Fruit fly (Drosophila melanogaster) whole organism, embryonic: Measurements from ENCODE around the gene CG31211.
A peak's percentile ranks its signal among the peaks of the same experiment; 100 is the strongest.

Experiments
- Aef1 ChIP-seq: fragments of 200-800 bp; sonication (Bioruptor generic); IDR thresholded peaks from 3 replicates; pipeline ENCODE4 v1.3.6; 2022; ENCODE audit warnings: missing biosample characterization, missing genetic modification characterization
- Bgb ChIP-seq: fragments of 200-800 bp; sonication (Bioruptor generic); IDR thresholded peaks from 2 replicates; pipeline ENCODE4 v1.3.6; 2022; ENCODE audit warnings: missing biosample characterization, missing genetic modification characterization; ENCODE audit not compliant: partially characterized antibody
- CG11696 ChIP-seq: fragments of 200-800 bp; sonication (Bioruptor generic); IDR thresholded peaks from 2 replicates; pipeline ENCODE4 v1.3.6; 2022; ENCODE audit warnings: missing biosample characterization, missing genetic modification characterization
- CG12071 ChIP-seq: fragments of 200-800 bp; sonication (Bioruptor generic); optimal IDR thresholded peaks from 3 replicates; lab custom pipeline; 2018; ENCODE audit warnings: missing biosample characterization, mild to moderate bottlenecking, missing genetic modification characterization
- CG14441 ChIP-seq: fragments of 200-800 bp; sonication (Bioruptor generic); IDR thresholded peaks from 2 replicates; pipeline ENCODE4 v1.3.6; 2022; ENCODE audit warnings: missing biosample characterization, missing genetic modification characterization
- CG14860 ChIP-seq: fragments of 200-800 bp; sonication (Bioruptor generic); IDR thresholded peaks from 3 replicates; pipeline ENCODE4 v1.3.6; 2022; ENCODE audit warnings: missing biosample characterization, missing genetic modification characterization; ENCODE audit not compliant: partially characterized antibody
- CG15601 ChIP-seq: fragments of 200-800 bp; sonication (Bioruptor generic); optimal IDR thresholded peaks from 3 replicates; lab custom pipeline; 2019; ENCODE audit warnings: missing biosample characterization, mild to moderate bottlenecking, missing genetic modification characterization, moderate library complexity
- CG18764 ChIP-seq: fragments of 200-800 bp; sonication (Bioruptor generic); optimal IDR thresholded peaks from 3 replicates; lab custom pipeline; 2016; ENCODE audit warnings: missing biosample characterization, missing genetic modification characterization
- CG30431 ChIP-seq: fragments of 200-800 bp; sonication (Bioruptor generic); optimal IDR thresholded peaks from 2 replicates; lab custom pipeline; 2017; ENCODE audit warnings: missing biosample characterization, missing genetic modification characterization
- CG34224 ChIP-seq: fragments of 200-800 bp; sonication (Bioruptor generic); IDR thresholded peaks from 3 replicates; pipeline ENCODE4 v1.3.6; 2022; ENCODE audit warnings: missing biosample characterization, missing genetic modification characterization; ENCODE audit not compliant: partially characterized antibody
- CG4328 ChIP-seq: fragments of 200-800 bp; sonication (Bioruptor generic); optimal IDR thresholded peaks from 3 replicates; lab custom pipeline; 2017; ENCODE audit warnings: missing biosample characterization, missing genetic modification reagents, missing genetic modification characterization
- CG4730 ChIP-seq: fragments of 200-800 bp; sonication (Bioruptor generic); IDR thresholded peaks from 2 replicates; pipeline ENCODE4 v1.3.6; 2022; ENCODE audit warnings: missing biosample characterization, missing genetic modification characterization
- CG7271 ChIP-seq: fragments of 200-800 bp; sonication (Bioruptor generic); optimal IDR thresholded peaks from 2 replicates; lab custom pipeline; 2018; ENCODE audit warnings: missing biosample characterization, mild to moderate bottlenecking, missing genetic modification characterization, moderate library complexity
- CG7839 ChIP-seq: fragments of 200-800 bp; sonication (Bioruptor generic); optimal IDR thresholded peaks from 3 replicates; lab custom pipeline; 2018; ENCODE audit warnings: missing biosample characterization, mild to moderate bottlenecking, missing genetic modification characterization, moderate library complexity
- CG7987 ChIP-seq: fragments of 200-800 bp; sonication (Bioruptor generic); optimal IDR thresholded peaks from 2 replicates; lab custom pipeline; 2018; ENCODE audit warnings: missing biosample characterization, mild to moderate bottlenecking, missing genetic modification characterization, moderate library complexity
- CG9609 ChIP-seq: fragments of 200-800 bp; sonication (Bioruptor generic); optimal IDR thresholded peaks from 3 replicates; lab custom pipeline; 2016; ENCODE audit warnings: missing biosample characterization, missing genetic modification characterization
- D19B ChIP-seq: fragments of 200-800 bp; sonication (Bioruptor generic); optimal IDR thresholded peaks from 2 replicates; lab custom pipeline; 2017; ENCODE audit warnings: missing biosample characterization, mild to moderate bottlenecking, missing genetic modification characterization
- Dfd ChIP-seq, 2 experiments: fragments of >200 bp; optimal IDR thresholded peaks; 2 replicates each; lab custom pipeline; 2017; ENCODE audit warnings: missing biosample characterization in 2 of 2, missing genetic modification characterization in 2 of 2
- Fer1 ChIP-seq: fragments of 200-800 bp; sonication (Bioruptor generic); optimal IDR thresholded peaks from 2 replicates; lab custom pipeline; 2017; ENCODE audit warnings: missing biosample characterization, mild to moderate bottlenecking, missing genetic modification characterization
- HLH3B ChIP-seq: fragments of 200-800 bp; sonication (Bioruptor generic); IDR thresholded peaks from 2 replicates; pipeline ENCODE4 v1.3.6; 2022; ENCODE audit warnings: missing biosample characterization, missing genetic modification characterization
- Hr51 ChIP-seq, 2 experiments: fragments of 200-800 bp; sonication (Bioruptor generic); optimal IDR thresholded peaks; 2 replicates in 1 of 2; 3 replicates in 1 of 2; lab custom pipeline; 2016 to 2018; ENCODE audit warnings: missing biosample characterization in 2 of 2, missing genetic modification characterization in 2 of 2, mild to moderate bottlenecking in 1 of 2, moderate library complexity in 1 of 2
- Max ChIP-seq: fragments of 200-800 bp; sonication (Bioruptor generic); optimal IDR thresholded peaks from 2 replicates; lab custom pipeline; 2016; ENCODE audit warnings: missing biosample characterization, mild to moderate bottlenecking, missing genetic modification characterization
- Meics ChIP-seq: fragments of 200-800 bp; sonication (Bioruptor generic); optimal IDR thresholded peaks from 2 replicates; lab custom pipeline; 2017; ENCODE audit warnings: missing biosample characterization, mild to moderate bottlenecking, missing genetic modification characterization
- Myb ChIP-seq: fragments of 200-800 bp; sonication (Bioruptor generic); optimal IDR thresholded peaks from 2 replicates; lab custom pipeline; 2016; ENCODE audit warnings: missing biosample characterization, missing genetic modification characterization
- NFAT ChIP-seq: fragments of 200-800 bp; sonication (Bioruptor generic); IDR thresholded peaks from 2 replicates; pipeline ENCODE4 v1.3.6; 2022; ENCODE audit warnings: missing biosample characterization, missing genetic modification characterization
- ara ChIP-seq: fragments of 200-800 bp; sonication (Bioruptor generic); IDR thresholded peaks from 2 replicates; pipeline ENCODE4 v1.3.6; 2022; ENCODE audit warnings: missing biosample characterization, missing genetic modification characterization
- bab2 ChIP-seq: fragments of 200-800 bp; sonication (Bioruptor generic); optimal IDR thresholded peaks from 2 replicates; lab custom pipeline; 2016; ENCODE audit warnings: missing biosample characterization, missing genetic modification characterization
- dan ChIP-seq: fragments of 200-800 bp; sonication (Bioruptor generic); IDR thresholded peaks from 2 replicates; pipeline ENCODE4 v1.3.6; 2022; ENCODE audit warnings: missing biosample characterization, missing genetic modification characterization
- dimm ChIP-seq: fragments of 200-800 bp; sonication (Bioruptor generic); IDR thresholded peaks from 2 replicates; pipeline ENCODE4 v1.3.6; 2022; ENCODE audit warnings: missing biosample characterization, missing genetic modification characterization
- dpn ChIP-seq, 2 experiments: fragments of 200-800 bp; sonication (Bioruptor generic); optimal IDR thresholded peaks; 3 replicates each; lab custom pipeline; 2016; ENCODE audit warnings: missing biosample characterization in 2 of 2, missing genetic modification characterization in 2 of 2
- en ChIP-seq: fragments of 200-800 bp; sonication (Bioruptor generic); optimal IDR thresholded peaks from 2 replicates; lab custom pipeline; 2016; ENCODE audit warnings: missing biosample characterization, missing genetic modification characterization
- eve ChIP-seq, 2 experiments: fragments of >200 bp; optimal IDR thresholded peaks; 2 replicates each; lab custom pipeline; 2017; ENCODE audit warnings: missing biosample characterization in 2 of 2, missing genetic modification characterization in 2 of 2
- fd3F ChIP-seq: fragments of 200-800 bp; sonication (Bioruptor generic); optimal IDR thresholded peaks from 2 replicates; lab custom pipeline; 2018; ENCODE audit warnings: missing biosample characterization, mild to moderate bottlenecking, missing genetic modification characterization, moderate library complexity
- gce ChIP-seq: fragments of 200-800 bp; sonication (Bioruptor generic); IDR thresholded peaks from 3 replicates; pipeline ENCODE4 v1.3.6; 2022; ENCODE audit warnings: missing biosample characterization, missing genetic modification characterization
- grau ChIP-seq: fragments of 200-800 bp; optimal IDR thresholded peaks from 3 replicates; lab custom pipeline; 2019; ENCODE audit warnings: missing biosample characterization, mild to moderate bottlenecking, missing genetic modification characterization, moderate library complexity
- gt ChIP-seq: fragments of 200-800 bp; sonication (Bioruptor generic); IDR thresholded peaks from 2 replicates; pipeline ENCODE4 v1.3.6; 2022; ENCODE audit warnings: missing biosample characterization, missing genetic modification characterization
- her ChIP-seq: fragments of 200-800 bp; sonication (Bioruptor generic); optimal IDR thresholded peaks from 2 replicates; lab custom pipeline; 2016; ENCODE audit warnings: missing biosample characterization, missing genetic modification characterization
- hth ChIP-seq: fragments of >200 bp; optimal IDR thresholded peaks from 2 replicates; lab custom pipeline; 2017; ENCODE audit warnings: inconsistent platforms
- ken ChIP-seq: fragments of 200-800 bp; sonication (Bioruptor generic); IDR thresholded peaks from 3 replicates; pipeline ENCODE4 v1.3.6; 2022; ENCODE audit warnings: missing biosample characterization, missing genetic modification characterization
- klu ChIP-seq: fragments of 200-800 bp; sonication (Bioruptor generic); IDR thresholded peaks from 2 replicates; pipeline ENCODE4 v1.3.6; 2022; ENCODE audit warnings: missing biosample characterization, missing genetic modification characterization
- lbe ChIP-seq: fragments of 200-800 bp; sonication (Bioruptor generic); optimal IDR thresholded peaks from 2 replicates; lab custom pipeline; 2016; ENCODE audit warnings: missing biosample characterization, mild to moderate bottlenecking, missing genetic modification characterization
- lilli ChIP-seq: fragments of 200-800 bp; sonication (Bioruptor generic); optimal IDR thresholded peaks from 3 replicates; lab custom pipeline; 2016; ENCODE audit warnings: missing biosample characterization, missing genetic modification characterization
- lov ChIP-seq, 2 experiments: fragments of 200-800 bp in 1 of 2; fragments of >200 bp in 1 of 2; sonication (Bioruptor generic) in 1 of 2; IDR thresholded peaks in 1 of 2; optimal IDR thresholded peaks in 1 of 2; 2 replicates in 1 of 2; 3 replicates in 1 of 2; pipeline versions ENCODE4 v1.3.6 to Lab custom; 2017 to 2022; ENCODE audit warnings: missing biosample characterization in 1 of 2, missing genetic modification characterization in 1 of 2
- nmo ChIP-seq: fragments of 200-800 bp; sonication (Bioruptor generic); optimal IDR thresholded peaks from 2 replicates; lab custom pipeline; 2018; ENCODE audit warnings: missing biosample characterization, mild to moderate bottlenecking, missing genetic modification characterization, moderate library complexity
- run ChIP-seq: fragments of 200-800 bp; sonication (Bioruptor generic); optimal IDR thresholded peaks from 3 replicates; lab custom pipeline; 2018; ENCODE audit warnings: missing biosample characterization, mild to moderate bottlenecking, missing genetic modification characterization
- seq ChIP-seq: fragments of 200-800 bp; sonication (Bioruptor generic); IDR thresholded peaks from 2 replicates; pipeline ENCODE4 v1.3.6; 2022; ENCODE audit warnings: missing biosample characterization, missing genetic modification characterization
- sug ChIP-seq: fragments of 200-800 bp; optimal IDR thresholded peaks from 2 replicates; lab custom pipeline; 2019; ENCODE audit warnings: missing biosample characterization, mild to moderate bottlenecking, missing genetic modification characterization, moderate library complexity
- tup ChIP-seq: fragments of 200-800 bp; sonication (Bioruptor generic); optimal IDR thresholded peaks from 2 replicates; lab custom pipeline; 2016; ENCODE audit warnings: missing biosample characterization, mild to moderate bottlenecking, missing genetic modification characterization, moderate library complexity
- wdn ChIP-seq: fragments of 200-800 bp; sonication (Bioruptor generic); IDR thresholded peaks from 2 replicates; pipeline ENCODE4 v1.3.6; 2022; ENCODE audit warnings: missing biosample characterization, missing genetic modification characterization

The CG31211 gene

dm6 chr3R:11967262-11968029 lies 18.0 kb downstream of the CG31211 start, which contains the start of the genes CG12213 and GC1 (continued):
- TF ChIP-seq dpn (GFP tag; optimal IDR thresholded peaks at IDR 0.05; lab: Kevin White, UChicago) (peak in 1 of 2 experiments; percentile 37), lbe (GFP tag; lab: Kevin White, UChicago) (peak; percentile 32), seq (GFP tag; lab: Robert Waterston, UW) (no peak), gce (GFP tag; lab: Robert Waterston, UW) (no peak), tup (no peak), en (GFP tag; lab: Kevin White, UChicago) (no peak), CG14441 (GFP tag; lab: Robert Waterston, UW) (no peak), lilli (GFP tag; lab: Kevin White, UChicago) (peak; percentile 61), lov (optimal IDR thresholded peaks at IDR 0.05; lab: Kevin White, UChicago) (no peak), lov (GFP tag; IDR thresholded peaks at IDR 0.05; lab: Robert Waterston, UW) (no peak), CG12071 (GFP tag; lab: Kevin White, UChicago) (no peak), fd3F (GFP tag; lab: Kevin White, UChicago) (no peak), HLH3B (GFP tag; lab: Robert Waterston, UW) (no peak), bab2 (no peak), CG4328 (GFP tag; lab: Kevin White, UChicago) (no peak), gt (GFP tag; lab: Robert Waterston, UW) (no peak), Hr51 (GFP tag; optimal IDR thresholded peaks at IDR 0.05; lab: Kevin White, UChicago) (peak in 1 of 2 experiments; percentile 9), Meics (GFP tag; lab: Kevin White, UChicago) (no peak), hth (lab: Kevin White, UChicago) (no peak), CG7839 (tag; lab: Kevin White, UChicago) (peak; percentile 17), CG11696 (GFP tag; lab: Robert Waterston, UW) (no peak), Bgb (peak; percentile 98), Myb (GFP tag; lab: Kevin White, UChicago) (peak; percentile 30), wdn (GFP tag; lab: Robert Waterston, UW) (no peak), Aef1 (GFP tag; lab: Robert Waterston, UW) (no peak), D19B (GFP tag; lab: Kevin White, UChicago) (no peak), CG7271 (tag; lab: Kevin White, UChicago) (peak; percentile 0), CG14860 (peak; percentile 99), klu (GFP tag; lab: Robert Waterston, UW) (no peak), ken (GFP tag; lab: Robert Waterston, UW) (no peak), eve (GFP tag; optimal IDR thresholded peaks at IDR 0.05; lab: Kevin White, UChicago) (no peak), CG9609 (GFP tag; lab: Kevin White, UChicago) (no peak), CG34224 (GFP tag; lab: Robert Waterston, UW) (peak; percentile 99), NFAT (0 out of 2 replicates have a peak, but pooled peaks have one; percentile 28), CG4730 (GFP tag; lab: Robert Waterston, UW) (no peak), sug (no peak), CG7987 (GFP tag; lab: Kevin White, UChicago) (no peak), Max (GFP tag; lab: Kevin White, UChicago) (peak; percentile 55), Fer1 (GFP tag; lab: Kevin White, UChicago) (no peak), CG30431 (GFP tag; lab: Kevin White, UChicago) (no peak), ara (GFP tag; lab: Robert Waterston, UW) (no peak), CG15601 (tag; lab: Kevin White, UChicago) (peak; percentile 53), grau (tag; lab: Kevin White, UChicago) (peak; percentile 43), CG18764 (GFP tag; lab: Kevin White, UChicago) (no peak), dimm (GFP tag; lab: Robert Waterston, UW) (no peak), her (GFP tag; lab: Kevin White, UChicago) (no peak), Dfd (GFP tag; optimal IDR thresholded peaks at IDR 0.05; lab: Kevin White, UChicago) (no peak), run (tag; lab: Kevin White, UChicago) (peak; percentile 0), dan (GFP tag; lab: Robert Waterston, UW) (no peak), nmo (GFP tag; lab: Kevin White, UChicago) (peak; percentile 80)
